Fruit fly (Drosophila melanogaster) whole organism, embryonic: Measurements from ENCODE around the gene Cyp1.
A peak's percentile ranks its signal among the peaks of the same experiment; 100 is the strongest.

Experiments used
- CG10431 ChIP-seq: fragments of 200-800 bp; sonication (Bioruptor generic); optimal IDR thresholded peaks from 3 replicates; lab custom pipeline; 2018; ENCODE audit warnings: missing biosample characterization, mild to moderate bottlenecking, missing genetic modification characterization
- CG12659 ChIP-seq: fragments of 200-800 bp; sonication (Bioruptor generic); optimal IDR thresholded peaks from 3 replicates; lab custom pipeline; 2017; ENCODE audit warnings: mild to moderate bottlenecking, missing biosample characterization, missing genetic modification reagents, missing genetic modification characterization
- CG14860 ChIP-seq: fragments of 200-800 bp; sonication (Bioruptor generic); IDR thresholded peaks from 3 replicates; pipeline ENCODE4 v1.3.6; 2022; ENCODE audit warnings: missing biosample characterization, missing genetic modification characterization; ENCODE audit not compliant: partially characterized antibody
- CG15514 ChIP-seq: fragments of 200-800 bp; sonication (Bioruptor generic); optimal IDR thresholded peaks from 3 replicates; lab custom pipeline; 2017; ENCODE audit warnings: missing biosample characterization, missing genetic modification characterization, mild to moderate bottlenecking, moderate library complexity, missing genetic modification reagents
- CG1602 ChIP-seq: fragments of 200-800 bp; sonication (Bioruptor generic); optimal IDR thresholded peaks from 3 replicates; lab custom pipeline; 2016; ENCODE audit warnings: missing biosample characterization, missing genetic modification characterization
- CG1603 ChIP-seq: fragments of 200-800 bp; sonication (Bioruptor generic); optimal IDR thresholded peaks from 2 replicates; lab custom pipeline; 2019; ENCODE audit warnings: missing biosample characterization, mild to moderate bottlenecking, missing genetic modification characterization, moderate library complexity
- CG1647 ChIP-seq: fragments of 200-800 bp; sonication (Bioruptor generic); optimal IDR thresholded peaks from 3 replicates; lab custom pipeline; 2016; ENCODE audit warnings: missing biosample characterization, missing genetic modification characterization
- CG16813 ChIP-seq: fragments of 200-800 bp; sonication (Bioruptor generic); IDR thresholded peaks from 3 replicates; pipeline ENCODE4 v1.3.6; 2022; ENCODE audit warnings: missing biosample characterization, missing genetic modification characterization; ENCODE audit not compliant: partially characterized antibody
- CG16863 ChIP-seq: fragments of 200-800 bp; sonication (Bioruptor generic); optimal IDR thresholded peaks from 3 replicates; lab custom pipeline; 2016; ENCODE audit warnings: missing biosample characterization, missing genetic modification characterization
- CG17328 ChIP-seq: fragments of 200-800 bp; sonication (Bioruptor generic); IDR thresholded peaks from 2 replicates; pipeline ENCODE4 v1.3.6; 2022; ENCODE audit warnings: missing biosample characterization, missing genetic modification characterization
- CG17829 ChIP-seq: fragments of 200-800 bp; optimal IDR thresholded peaks from 2 replicates; lab custom pipeline; 2019; ENCODE audit warnings: missing biosample characterization, mild to moderate bottlenecking, missing genetic modification characterization, moderate library complexity
- CG2712 ChIP-seq: fragments of 200-800 bp; optimal IDR thresholded peaks from 3 replicates; lab custom pipeline; 2019; ENCODE audit warnings: missing biosample characterization, mild to moderate bottlenecking, missing genetic modification characterization, moderate library complexity
- CG3163 ChIP-seq: fragments of 200-800 bp; sonication (Bioruptor generic); optimal IDR thresholded peaks from 3 replicates; lab custom pipeline; 2016; ENCODE audit warnings: missing biosample characterization, missing genetic modification characterization
- CG34422 ChIP-seq: fragments of 200-800 bp; sonication (Bioruptor generic); IDR thresholded peaks from 3 replicates; pipeline ENCODE4 v1.3.6; 2022; ENCODE audit warnings: missing biosample characterization, missing genetic modification characterization
- CG3995 ChIP-seq: fragments of 200-800 bp; sonication (Bioruptor generic); optimal IDR thresholded peaks from 3 replicates; lab custom pipeline; 2016; ENCODE audit warnings: missing biosample characterization, missing genetic modification characterization
- CG5953 ChIP-seq: fragments of 200-800 bp; sonication (Bioruptor generic); IDR thresholded peaks from 2 replicates; pipeline ENCODE4 v1.3.6; 2022; ENCODE audit warnings: missing biosample characterization, missing genetic modification characterization
- CHES-1-like ChIP-seq: fragments of 200-800 bp; sonication (Bioruptor generic); optimal IDR thresholded peaks from 2 replicates; lab custom pipeline; 2016; ENCODE audit warnings: missing biosample characterization, missing genetic modification characterization
- CoRest ChIP-seq: fragments of 200-800 bp; sonication (Bioruptor generic); optimal IDR thresholded peaks from 3 replicates; lab custom pipeline; 2018; ENCODE audit warnings: missing biosample characterization, mild to moderate bottlenecking, missing genetic modification characterization, moderate library complexity
- Dref ChIP-seq: fragments of 200-800 bp; sonication (Bioruptor generic); IDR thresholded peaks from 2 replicates; pipeline ENCODE4 v1.3.6; 2022; ENCODE audit warnings: missing biosample characterization, missing genetic modification characterization
- Elba2 ChIP-seq: fragments of 200-800 bp; sonication (Bioruptor generic); optimal IDR thresholded peaks from 3 replicates; lab custom pipeline; 2016; ENCODE audit warnings: missing biosample characterization, missing genetic modification characterization
- Mad ChIP-seq: fragments of 200-800 bp; sonication (Bioruptor generic); optimal IDR thresholded peaks from 2 replicates; lab custom pipeline; 2016; ENCODE audit warnings: missing biosample characterization, missing genetic modification characterization
- Mes4 ChIP-seq: fragments of 200-800 bp; sonication (Bioruptor generic); optimal IDR thresholded peaks from 2 replicates; lab custom pipeline; 2016; ENCODE audit warnings: missing biosample characterization, missing genetic modification characterization
- Myb ChIP-seq: fragments of 200-800 bp; sonication (Bioruptor generic); optimal IDR thresholded peaks from 2 replicates; lab custom pipeline; 2016; ENCODE audit warnings: missing biosample characterization, missing genetic modification characterization
- NK7.1 ChIP-seq: fragments of 200-800 bp; sonication (Bioruptor generic); optimal IDR thresholded peaks from 3 replicates; lab custom pipeline; 2016; ENCODE audit warnings: missing biosample characterization, missing genetic modification characterization
- Opbp ChIP-seq: fragments of 200-800 bp; sonication (Bioruptor generic); IDR thresholded peaks from 3 replicates; pipeline ENCODE4 v1.3.6; 2022; ENCODE audit warnings: missing biosample characterization, missing genetic modification characterization; ENCODE audit not compliant: partially characterized antibody
- Pdp1 ChIP-seq, 2 experiments: fragments of 200-800 bp; sonication (Bioruptor generic); optimal IDR thresholded peaks; 3 replicates each; lab custom pipeline; 2016; ENCODE audit warnings: missing biosample characterization in 2 of 2, missing genetic modification characterization in 2 of 2, mild to moderate bottlenecking in 1 of 2, moderate library complexity in 1 of 2
- Sin3A ChIP-seq: fragments of >200 bp; optimal IDR thresholded peaks from 2 replicates; lab custom pipeline; 2018
- amos ChIP-seq: fragments of 200-800 bp; sonication (Bioruptor generic); IDR thresholded peaks from 2 replicates; pipeline ENCODE4 v1.3.6; 2022; ENCODE audit warnings: missing biosample characterization, missing genetic modification characterization; ENCODE audit not compliant: partially characterized antibody
- bbx ChIP-seq: fragments of 200-800 bp; sonication (Bioruptor generic); IDR thresholded peaks from 2 replicates; pipeline ENCODE4 v1.3.6; 2022; ENCODE audit warnings: missing biosample characterization, missing genetic modification characterization; ENCODE audit not compliant: partially characterized antibody
- cato ChIP-seq: fragments of 200-800 bp; sonication (Bioruptor generic); optimal IDR thresholded peaks from 2 replicates; lab custom pipeline; 2016; ENCODE audit warnings: missing biosample characterization, missing genetic modification characterization, borderline replicate concordance
- ewg ChIP-seq: fragments of 200-800 bp; sonication (Bioruptor generic); optimal IDR thresholded peaks from 3 replicates; lab custom pipeline; 2017; ENCODE audit warnings: mild to moderate bottlenecking, missing biosample characterization, missing genetic modification reagents, missing genetic modification characterization
- fu2 ChIP-seq: fragments of 200-800 bp; sonication (Bioruptor generic); optimal IDR thresholded peaks from 2 replicates; lab custom pipeline; 2016; ENCODE audit warnings: missing biosample characterization, missing genetic modification characterization
- gce ChIP-seq: fragments of 200-800 bp; sonication (Bioruptor generic); IDR thresholded peaks from 3 replicates; pipeline ENCODE4 v1.3.6; 2022; ENCODE audit warnings: missing biosample characterization, missing genetic modification characterization
- hb ChIP-seq: fragments of 200-800 bp; sonication (Bioruptor generic); IDR thresholded peaks from 3 replicates; pipeline ENCODE4 v1.3.6; 2022; ENCODE audit warnings: missing biosample characterization, missing genetic modification characterization; ENCODE audit not compliant: partially characterized antibody
- jigr1 ChIP-seq: fragments of 200-800 bp; sonication (Bioruptor generic); IDR thresholded peaks from 3 replicates; pipeline ENCODE4 v1.3.6; 2022; ENCODE audit warnings: missing biosample characterization, missing genetic modification characterization
- mam ChIP-seq: fragments of 200-800 bp; sonication (Bioruptor generic); optimal IDR thresholded peaks from 3 replicates; lab custom pipeline; 2016; ENCODE audit warnings: missing biosample characterization, missing genetic modification characterization
- nerfin-1 ChIP-seq: fragments of 200-800 bp; sonication (Bioruptor generic); optimal IDR thresholded peaks from 3 replicates; lab custom pipeline; 2019; ENCODE audit warnings: missing biosample characterization, mild to moderate bottlenecking, missing genetic modification characterization, moderate library complexity
- pzg ChIP-seq: fragments of 200-800 bp; sonication (Bioruptor generic); optimal IDR thresholded peaks from 3 replicates; lab custom pipeline; 2018; ENCODE audit warnings: missing biosample characterization, mild to moderate bottlenecking, missing genetic modification characterization, moderate library complexity
- ranshi ChIP-seq: fragments of 200-800 bp; sonication (Bioruptor generic); IDR thresholded peaks from 2 replicates; pipeline ENCODE4 v1.3.6; 2022; ENCODE audit warnings: missing biosample characterization, missing genetic modification characterization
- row ChIP-seq: fragments of 200-800 bp; sonication (Bioruptor generic); IDR thresholded peaks from 3 replicates; pipeline ENCODE4 v1.3.6; 2022; ENCODE audit warnings: missing biosample characterization, missing genetic modification characterization
- tgo ChIP-seq: fragments of 200-800 bp; sonication (Bioruptor generic); IDR thresholded peaks from 3 replicates; pipeline ENCODE4 v1.3.6; 2022; ENCODE audit warnings: missing biosample characterization, missing genetic modification characterization
- trh ChIP-seq: fragments of 200-800 bp; sonication (Bioruptor generic); optimal IDR thresholded peaks from 2 replicates; lab custom pipeline; 2016; ENCODE audit warnings: missing biosample characterization, missing genetic modification characterization
- wdn ChIP-seq: fragments of 200-800 bp; sonication (Bioruptor generic); IDR thresholded peaks from 2 replicates; pipeline ENCODE4 v1.3.6; 2022; ENCODE audit warnings: missing biosample characterization, missing genetic modification characterization

The Cyp1 gene

dm6 chrX:16331562-16332233 lies 11.5 kb upstream of the Cyp1 start (continued):
- TF ChIP-seq CG17829 (tag; lab: Kevin White, UChicago): no peak
- no peak for TF ChIP-seq wdn (GFP tag; lab: Robert Waterston, UW)
- TF ChIP-seq hb: peak; percentile 67
- no peak for TF ChIP-seq NK7.1 (GFP tag; lab: Kevin White, UChicago)
- peak; percentile 24 for TF ChIP-seq CHES-1-like (GFP tag; lab: Kevin White, UChicago)
- TF ChIP-seq Dref (GFP tag; lab: Robert Waterston, UW): peak; percentile 48
- no peak for TF ChIP-seq Mad (GFP tag; lab: Kevin White, UChicago)
- TF ChIP-seq CG1647 (GFP tag; lab: Kevin White, UChicago): no peak
- TF ChIP-seq jigr1 (GFP tag; lab: Robert Waterston, UW): peak; percentile 46; the same call in 1 of the 3 replicates
- TF ChIP-seq CG17328 (GFP tag; lab: Robert Waterston, UW): no peak
- TF ChIP-seq Sin3A: peak; percentile 21
- peak; percentile 84 for TF ChIP-seq Myb (GFP tag; lab: Kevin White, UChicago)
- no peak for TF ChIP-seq cato (GFP tag; lab: Kevin White, UChicago)
- no peak for TF ChIP-seq CG16863
- no peak for TF ChIP-seq CG1602
- no peak for TF ChIP-seq CG5953 (GFP tag; lab: Robert Waterston, UW)
- peak; percentile 87 for TF ChIP-seq bbx (GFP tag; lab: Robert Waterston, UW)
- no peak for TF ChIP-seq ewg (GFP tag; lab: Kevin White, UChicago)
- TF ChIP-seq CG12659 (GFP tag; lab: Kevin White, UChicago): peak; percentile 39
- no peak for TF ChIP-seq CG3163 (GFP tag; lab: Kevin White, UChicago)
- TF ChIP-seq CG34422 (GFP tag; lab: Robert Waterston, UW): 0 out of 3 replicates have a peak, but pooled peaks have one; percentile 36
- peak in 1 of 2 experiments; percentile 88 for TF ChIP-seq Pdp1 (GFP tag; optimal IDR thresholded peaks at IDR 0.05; lab: Kevin White, UChicago)
- TF ChIP-seq CG16813 (GFP tag; lab: Robert Waterston, UW): peak; percentile 86
- peak; percentile 89 for TF ChIP-seq Opbp (GFP tag; lab: Robert Waterston, UW)
- peak; percentile 95 for TF ChIP-seq CG3995 (GFP tag; lab: Kevin White, UChicago)
- TF ChIP-seq CG2712 (tag; lab: Kevin White, UChicago): no peak
- no peak for TF ChIP-seq Mes4 (GFP tag; lab: Kevin White, UChicago)
- TF ChIP-seq gce: no peak
- TF ChIP-seq fu2: no peak
- TF ChIP-seq CG14860: peak; percentile 51
- TF ChIP-seq CoRest (tag; lab: Kevin White, UChicago): peak; percentile 28
- no peak for TF ChIP-seq trh
- peak; percentile 59 for TF ChIP-seq CG1603 (tag; lab: Kevin White, UChicago)
- no peak for TF ChIP-seq ranshi
- no peak for TF ChIP-seq mam (GFP tag; lab: Kevin White, UChicago)

DNA sequence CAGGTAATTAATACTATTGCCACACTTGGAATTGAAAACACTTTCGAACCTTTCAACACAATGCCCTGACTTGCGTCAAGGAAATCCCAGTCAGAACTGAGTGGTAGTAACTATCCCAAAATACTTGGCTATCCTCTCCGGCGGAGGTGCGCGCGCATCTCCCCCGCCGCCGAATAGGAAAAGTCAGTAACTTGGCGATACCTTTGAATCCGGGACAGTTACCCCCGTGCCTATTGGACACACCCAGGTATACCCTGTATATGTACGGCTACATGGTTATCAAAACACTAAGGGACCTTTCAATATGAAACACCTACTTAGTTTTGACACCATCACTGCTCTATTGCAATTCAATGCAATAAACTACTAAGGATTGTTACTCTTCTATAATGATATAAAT lies 10.5 kb upstream of the Cyp1 start, which contains the start of gene CG9919:
CG9919 (minus strand) TSS at position 101 of the 400 bp plus-strand sequence.
- TF ChIP-seq nerfin-1 (tag; lab: Kevin White, UChicago) (peak; percentile 23), ewg (GFP tag; lab: Kevin White, UChicago) (peak; percentile 82), tgo (GFP tag; lab: Robert Waterston, UW) (no peak), CG15514 (GFP tag; lab: Kevin White, UChicago) (peak; percentile 16), pzg (GFP tag; lab: Kevin White, UChicago) (peak; percentile 3), amos (GFP tag; lab: Robert Waterston, UW) (no peak), CG10431 (GFP tag; lab: Kevin White, UChicago) (peak; percentile 89), Elba2 (peak; percentile 35), row (GFP tag; lab: Robert Waterston, UW) (peak; percentile 33; the same call in 1 of the 3 replicates)
- TF ChIP-seq, all 482 proteins: peak for 7
